Worm (Caenorhabditis elegans): ENCODE results near the gene lbp-8.

The lbp-8 gene

DNA sequence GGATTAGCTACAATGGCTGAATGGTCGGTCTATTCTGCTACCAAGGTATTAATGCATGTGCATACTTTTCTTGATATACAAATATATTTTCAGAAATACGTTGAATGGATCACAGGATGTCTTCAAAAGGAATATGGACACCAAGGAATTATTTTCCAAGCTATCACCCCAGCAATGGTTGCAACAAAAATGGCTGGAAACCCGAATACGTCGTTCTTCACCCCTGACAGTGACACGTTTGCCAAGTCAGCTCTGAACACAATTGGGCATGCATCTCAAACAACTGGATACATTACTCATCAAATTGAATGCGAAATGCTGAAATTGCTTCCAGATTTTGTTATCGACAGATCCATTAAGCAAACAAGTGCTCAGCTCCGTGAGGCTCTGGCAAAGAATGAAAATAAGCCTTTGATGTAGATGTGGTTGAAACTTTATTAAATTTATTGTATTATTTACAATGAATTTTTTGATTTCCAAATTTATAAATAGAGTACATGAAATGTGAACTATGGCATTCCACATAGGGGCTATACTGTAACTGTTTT is 17.1 kb downstream of the lbp-8 start (continued):
- TF ChIP-seq tlf-1 (GFP tag; optimal IDR thresholded peaks at IDR 0.05) (peak; percentile 91), ceh-58 (GFP tag; IDR thresholded peaks at IDR 0.05) (no peak), ztf-25 (GFP tag; IDR thresholded peaks at IDR 0.05) (0 out of 2 replicates have a peak, but pooled peaks have one; percentile 6), snpc-1.1 (tag; optimal IDR thresholded peaks at IDR 0.05; ENCODE audit: insufficient read depth) (no peak), ZK185.1 (tag; optimal IDR thresholded peaks at IDR 0.05; ENCODE audit: poor library complexity, severe bottlenecking) (peak; percentile 78), lin-35 (GFP tag; optimal IDR thresholded peaks at IDR 0.05) (peak in 1 of 3 experiments; percentile 55), ztf-26 (tag; optimal IDR thresholded peaks at IDR 0.05) (peak; percentile 86), aptf-3 (GFP tag; IDR thresholded peaks at IDR 0.05) (peak; percentile 88; the same call in 1 of the 2 replicates), F52B5.7 (tag; optimal IDR thresholded peaks at IDR 0.05) (peak; percentile 92), unc-62 (GFP tag; optimal IDR thresholded peaks at IDR 0.05) (no peak), dox-1 (GFP tag; IDR thresholded peaks at IDR 0.05) (peak; percentile 79), somi-1 (GFP tag; optimal IDR thresholded peaks at IDR 0.05) (peak; percentile 88), nhr-179 (tag; optimal IDR thresholded peaks at IDR 0.05) (no peak), dpl-1 (GFP tag; optimal IDR thresholded peaks at IDR 0.05) (no peak), hsf-1 (GFP tag; IDR thresholded peaks at IDR 0.05) (peak; percentile 65; the same call in 1 of the 2 replicates), K11D2.4 (GFP tag; IDR thresholded peaks at IDR 0.05) (peak; percentile 84), F49E8.2 (tag; optimal IDR thresholded peaks at IDR 0.05; ENCODE audit: insufficient read depth) (no peak), efl-1 (GFP tag; optimal IDR thresholded peaks at IDR 0.05) (no peak), C17E4.6 (GFP tag; IDR thresholded peaks at IDR 0.05) (0 out of 2 replicates have a peak, but pooled peaks have one; percentile 34), madf-8 (GFP tag; conservative IDR thresholded peaks at IDR 0.05) (no peak), Y56A3A.18 (GFP tag; IDR thresholded peaks at IDR 0.05) (peak; percentile 94), die-1 (tag; optimal IDR thresholded peaks at IDR 0.05) (peak; percentile 35), atf-7 (tag; optimal IDR thresholded peaks at IDR 0.05) (peak; percentile 90), zim-3 (tag; optimal IDR thresholded peaks at IDR 0.05) (peak; percentile 16), T07F8.4 (tag; optimal IDR thresholded peaks at IDR 0.05) (no peak), rcor-1 (GFP tag; IDR thresholded peaks at IDR 0.05) (peak; percentile 19; the same call in 1 of the 2 replicates), ztf-28 (GFP tag; IDR thresholded peaks at IDR 0.05) (0 out of 2 replicates have a peak, but pooled peaks have one; percentile 75), pha-4 (tag; optimal IDR thresholded peaks at IDR 0.05) (peak; percentile 55), zfh-2 (GFP tag; conservative IDR thresholded peaks at IDR 0.05) (no peak), unc-130 (GFP tag; optimal IDR thresholded peaks at IDR 0.05) (no peak), rpc-1 (optimal IDR thresholded peaks at IDR 0.05) (no peak), rpc-1 (tag; optimal IDR thresholded peaks at IDR 0.05) (no peak), B0019.2 (GFP tag; conservative IDR thresholded peaks at IDR 0.05) (no peak; the same call in 1 of the 2 replicates), ekl-4 (GFP tag; IDR thresholded peaks at IDR 0.05) (peak; percentile 68), chd-7 (tag; optimal IDR thresholded peaks at IDR 0.05) (peak; percentile 92), mel-28 (tag; optimal IDR thresholded peaks at IDR 0.05; ENCODE audit: borderline replicate concordance) (peak; percentile 88), nhr-120 (GFP tag; IDR thresholded peaks at IDR 0.05) (no peak)

DNA sequence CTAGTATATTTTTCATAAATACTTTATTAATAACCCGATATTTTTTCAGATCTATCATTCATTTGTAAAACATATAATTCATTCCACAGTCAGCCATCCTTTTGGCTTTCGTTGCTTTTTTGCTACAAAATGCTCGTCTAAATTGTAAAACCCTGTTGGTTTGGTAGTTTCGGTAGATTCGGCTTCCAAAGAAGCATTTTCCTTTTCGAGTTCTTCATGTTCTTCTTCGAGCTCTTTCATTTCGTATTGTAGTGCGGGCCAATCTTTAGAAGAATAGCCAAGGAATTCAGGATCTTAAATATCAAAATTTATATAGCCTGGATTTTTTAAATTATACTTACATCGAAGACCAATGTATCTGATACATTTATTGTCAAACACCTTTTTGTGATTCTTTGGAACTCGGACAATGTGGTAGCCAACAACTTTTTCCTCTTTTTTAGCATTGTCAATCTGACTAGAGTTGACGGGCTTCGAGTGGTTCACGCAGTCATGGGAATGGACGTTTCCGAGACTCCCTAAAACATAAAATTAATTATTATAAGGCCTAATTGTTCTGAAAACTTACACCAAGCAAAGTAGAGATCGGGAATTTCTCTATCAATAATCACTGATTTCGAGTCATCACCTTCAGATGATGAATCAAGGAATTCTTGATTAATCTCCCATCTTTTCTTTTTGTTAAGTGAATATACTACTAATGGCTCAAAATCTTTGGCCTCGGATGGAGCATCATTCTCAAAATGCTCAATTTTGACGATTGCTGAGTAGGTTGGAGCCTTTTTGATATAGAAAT is 17.7 kb downstream of the lbp-8 start:
- TF ChIP-seq B0336.3 (GFP tag; IDR thresholded peaks at IDR 0.05) (peak; percentile 15), ama-1 (optimal IDR thresholded peaks at IDR 0.05) (peak; percentile 53), ama-1 (GFP tag; optimal IDR thresholded peaks at IDR 0.05) (no peak), attf-3 (GFP tag; conservative IDR thresholded peaks at IDR 0.05) (0 out of 2 replicates have a peak, but pooled peaks have one; percentile 8), K11D2.4 (GFP tag; IDR thresholded peaks at IDR 0.05) (peak; percentile 45), Y95B8A.8 (GFP tag; IDR thresholded peaks at IDR 0.05) (peak; percentile 71; the same call in 1 of the 2 replicates), cebp-1 (GFP tag; IDR thresholded peaks at IDR 0.05) (no peak), cebp-1 (tag; optimal IDR thresholded peaks at IDR 0.05) (peak; percentile 29), athp-1 (tag; optimal IDR thresholded peaks at IDR 0.05) (peak; percentile 1), aptf-3 (GFP tag; IDR thresholded peaks at IDR 0.05) (no peak), lin-35 (GFP tag; optimal IDR thresholded peaks at IDR 0.05) (peak in 1 of 3 experiments; percentile 39), repo-1 (tag; optimal IDR thresholded peaks at IDR 0.05) (no peak), gei-17 (GFP tag; optimal IDR thresholded peaks at IDR 0.05) (no peak), ztf-28 (GFP tag; IDR thresholded peaks at IDR 0.05) (peak; percentile 33; the same call in 1 of the 2 replicates), Y53G8AR.9 (GFP tag; conservative IDR thresholded peaks at IDR 0.05) (no peak)
